Worm (Caenorhabditis elegans) whole organism, L3 larva: ENCODE measurements around the gene W01D2.6.
A peak's percentile ranks its signal among the peaks of the same experiment; 100 is the strongest.

ENCODE experiments used
- R02D3.7 ChIP-seq: fragments of 150-350 bp; optimal IDR thresholded peaks from 2 replicates; lab custom pipeline; 2014; ENCODE audit warnings: missing biosample characterization, missing genetic modification characterization
- ZK546.5 ChIP-seq: sonication (generic microtip); optimal IDR thresholded peaks from 2 replicates; lab custom pipeline; 2017; ENCODE audit warnings: missing biosample characterization, missing genetic modification characterization
- aly-2 ChIP-seq: fragments of 150-350 bp; optimal IDR thresholded peaks from 2 replicates; lab custom pipeline; 2014; ENCODE audit warnings: missing biosample characterization, missing genetic modification characterization
- ceh-16 ChIP-seq: sonication (generic microtip); optimal IDR thresholded peaks from 2 replicates; lab custom pipeline; 2017; ENCODE audit warnings: missing biosample characterization, missing genetic modification characterization
- ceh-28 ChIP-seq: fragments of 150-350 bp; optimal IDR thresholded peaks from 2 replicates; lab custom pipeline; 2014; ENCODE audit warnings: missing biosample characterization, missing genetic modification reagents, missing genetic modification characterization
- ceh-82 ChIP-seq: fragments of 150-350 bp; optimal IDR thresholded peaks from 2 replicates; lab custom pipeline; 2014; ENCODE audit warnings: missing biosample characterization, missing genetic modification characterization
- daf-12 ChIP-seq: fragments of 150-350 bp; optimal IDR thresholded peaks from 2 replicates; lab custom pipeline; 2014; ENCODE audit warnings: missing biosample characterization, missing genetic modification reagents, missing genetic modification characterization
- egl-27 ChIP-seq: sonication (generic microtip); optimal IDR thresholded peaks from 4 replicates; lab custom pipeline; 2017; ENCODE audit warnings: missing biosample characterization, missing genetic modification reagents, missing genetic modification characterization
- egl-5 ChIP-seq: fragments of 150-350 bp; optimal IDR thresholded peaks from 2 replicates; lab custom pipeline; 2017; ENCODE audit warnings: missing biosample characterization, missing genetic modification reagents, missing genetic modification characterization, inconsistent platforms
- elt-2 ChIP-seq: sonication (generic microtip); optimal IDR thresholded peaks from 2 replicates; lab custom pipeline; 2016; ENCODE audit warnings: missing genetic modification reagents, mild to moderate bottlenecking, missing genetic modification characterization, missing compliant biosample characterization
- eor-1 ChIP-seq, 2 experiments: fragments of 150-350 bp; optimal IDR thresholded peaks; 2 replicates each; lab custom pipeline; 2014 to 2018; ENCODE audit warnings: missing biosample characterization in 2 of 2, missing genetic modification characterization in 2 of 2
- fkh-10 ChIP-seq: sonication (generic microtip); optimal IDR thresholded peaks from 2 replicates; lab custom pipeline; 2017; ENCODE audit warnings: missing biosample characterization, missing genetic modification reagents, missing genetic modification characterization
- fos-1 ChIP-seq: fragments of 150-350 bp; optimal IDR thresholded peaks from 2 replicates; lab custom pipeline; 2014; ENCODE audit warnings: missing biosample characterization, missing genetic modification characterization
- jun-1 ChIP-seq: fragments of 150-350 bp; optimal IDR thresholded peaks from 2 replicates; lab custom pipeline; 2014; ENCODE audit warnings: missing biosample characterization, missing genetic modification reagents, missing genetic modification characterization
- lin-39 ChIP-seq: fragments of 150-350 bp; optimal IDR thresholded peaks from 2 replicates; lab custom pipeline; 2018; ENCODE audit warnings: missing biosample characterization, missing genetic modification reagents, missing genetic modification characterization
- lsy-12 ChIP-seq: sonication (generic microtip); optimal IDR thresholded peaks from 2 replicates; lab custom pipeline; 2016; ENCODE audit warnings: mild to moderate bottlenecking, missing genetic modification characterization, missing compliant biosample characterization
- mdl-1 ChIP-seq: fragments of 150-350 bp; optimal IDR thresholded peaks from 2 replicates; lab custom pipeline; 2014; ENCODE audit warnings: missing biosample characterization, missing genetic modification characterization
- mml-1 ChIP-seq: fragments of 150-350 bp; sonication (generic microtip); optimal IDR thresholded peaks from 3 replicates; lab custom pipeline; 2014; ENCODE audit warnings: missing biosample characterization, missing genetic modification characterization
- nhr-11 ChIP-seq: fragments of 150-350 bp; optimal IDR thresholded peaks from 2 replicates; lab custom pipeline; 2014; ENCODE audit warnings: missing biosample characterization, missing genetic modification characterization
- nhr-25 ChIP-seq: sonication (generic microtip); optimal IDR thresholded peaks from 2 replicates; lab custom pipeline; 2017; ENCODE audit warnings: missing biosample characterization, missing genetic modification characterization
- nhr-67 ChIP-seq: fragments of 150-350 bp; optimal IDR thresholded peaks from 2 replicates; lab custom pipeline; 2014; ENCODE audit warnings: missing biosample characterization, missing genetic modification characterization
- nhr-77 ChIP-seq: fragments of 150-350 bp; optimal IDR thresholded peaks from 2 replicates; lab custom pipeline; 2014; ENCODE audit warnings: missing biosample characterization, missing genetic modification characterization
- pha-4 ChIP-seq: fragments of 150-350 bp; optimal IDR thresholded peaks from 2 replicates; lab custom pipeline; 2014; ENCODE audit warnings: missing biosample characterization, missing genetic modification reagents, missing genetic modification characterization
- skn-1 ChIP-seq: fragments of 150-350 bp; optimal IDR thresholded peaks from 2 replicates; lab custom pipeline; 2014; ENCODE audit warnings: missing biosample characterization, missing genetic modification characterization
- snpc-4 ChIP-seq: fragments of 150-350 bp; optimal IDR thresholded peaks from 2 replicates; lab custom pipeline; 2014; ENCODE audit warnings: missing biosample characterization, missing genetic modification characterization
- tbx-2 ChIP-seq: sonication (generic microtip); optimal IDR thresholded peaks from 2 replicates; lab custom pipeline; 2016; ENCODE audit warnings: mild to moderate bottlenecking, missing genetic modification characterization, missing compliant biosample characterization
- unc-39 ChIP-seq: sonication (generic microtip); optimal IDR thresholded peaks from 4 replicates; lab custom pipeline; 2017; ENCODE audit warnings: missing biosample characterization, missing genetic modification characterization
- unc-62 ChIP-seq: fragments of 150-350 bp; sonication (generic microtip); optimal IDR thresholded peaks from 4 replicates; lab custom pipeline; 2014; ENCODE audit warnings: missing biosample characterization, missing genetic modification reagents, missing genetic modification characterization
- zag-1 ChIP-seq: fragments of 150-350 bp; optimal IDR thresholded peaks from 2 replicates; lab custom pipeline; 2014; ENCODE audit warnings: missing biosample characterization, missing genetic modification characterization
- ztf-11 ChIP-seq: fragments of 150-350 bp; optimal IDR thresholded peaks from 2 replicates; lab custom pipeline; 2014; ENCODE audit warnings: missing biosample characterization, missing genetic modification characterization
- ztf-4 ChIP-seq: fragments of 150-350 bp; optimal IDR thresholded peaks from 2 replicates; lab custom pipeline; 2014; ENCODE audit warnings: missing biosample characterization, missing genetic modification characterization

Gene W01D2.6

ce11 chrII:14808686-14809085, at the start of gene W01D2.6:
W01D2.6 (plus strand) TSS chrII:14808986.
- TF ChIP-seq aly-2 (tag; lab: Kevin White, UChicago) (no peak), ZK546.5 (tag; lab: Kevin White, UChicago) (no peak), lsy-12 (no peak), ztf-4 (tag; lab: Kevin White, UChicago) (no peak), nhr-77 (tag; lab: Kevin White, UChicago) (no peak), nhr-25 (no peak), egl-5 (tag; lab: Kevin White, UChicago) (no peak), daf-12 (tag; lab: Kevin White, UChicago) (no peak)

ce11 chrII:14768804-14769203, 40.0 kb upstream of the W01D2.6 start:
- peak; percentile 78 for TF ChIP-seq ceh-28 (tag; lab: Kevin White, UChicago)
- no peak for TF ChIP-seq unc-39 (tag; lab: Kevin White, UChicago)
- TF ChIP-seq eor-1 (tag; optimal IDR thresholded peaks at IDR 0.05; lab: Kevin White, UChicago), result no peak

- TF ChIP-seq fos-1 (tag; lab: Kevin White, UChicago) (no peak), zag-1 (tag; lab: Kevin White, UChicago) (no peak), pha-4 (tag; lab: Kevin White, UChicago) (no peak), skn-1 (tag; lab: Kevin White, UChicago) (no peak), nhr-77 (tag; lab: Kevin White, UChicago) (no peak), ztf-11 (tag; lab: Kevin White, UChicago) (no peak), R02D3.7 (tag; lab: Kevin White, UChicago) (no peak)
Observed at ce11 chrII:14771096-14771495, 37.7 kb upstream of the W01D2.6 start.

ce11 chrII:14772113-14772512, 36.7 kb upstream of the W01D2.6 start:
- TF ChIP-seq nhr-67 (tag; lab: Kevin White, UChicago) (no peak), daf-12 (tag; lab: Kevin White, UChicago) (no peak), R02D3.7 (tag; lab: Kevin White, UChicago) (no peak), ceh-82 (tag; lab: Kevin White, UChicago) (no peak), mml-1 (tag; lab: Kevin White, UChicago) (no peak), fkh-10 (GFP tag; lab: Kevin White, UChicago) (no peak), lin-39 (tag; lab: Kevin White, UChicago) (no peak), eor-1 (tag; optimal IDR thresholded peaks at IDR 0.05; lab: Kevin White, UChicago) (no peak), mdl-1 (no peak), ztf-11 (tag; lab: Kevin White, UChicago) (no peak), ztf-4 (tag; lab: Kevin White, UChicago) (no peak), unc-62 (GFP tag; lab: Kevin White, UChicago) (no peak), egl-27 (tag; lab: Kevin White, UChicago) (no peak), snpc-4 (tag; lab: Kevin White, UChicago) (no peak), ceh-16 (no peak), nhr-11 (no peak), elt-2 (tag; lab: Kevin White, UChicago) (no peak), tbx-2 (tag; lab: Kevin White, UChicago) (no peak), pha-4 (tag; lab: Kevin White, UChicago) (no peak)

- TF ChIP-seq fkh-10 (GFP tag; lab: Kevin White, UChicago), result no peak
Observed at ce11 chrII:14772956-14773788, 35.6 kb upstream of the W01D2.6 start, which contains the start of gene Y54E2A.7. Y54E2A.7 (minus strand) TSS chrII:14773006.

ce11 chrII:14778092-14778491, 30.7 kb upstream of the W01D2.6 start, which contains the start of gene Y54E2A.8:
Y54E2A.8 (plus strand) TSS chrII:14778345.
- TF ChIP-seq ztf-11 (tag; lab: Kevin White, UChicago) (no peak), jun-1 (no peak), lin-39 (tag; lab: Kevin White, UChicago) (no peak), zag-1 (tag; lab: Kevin White, UChicago) (no peak), ceh-16 (no peak), R02D3.7 (tag; lab: Kevin White, UChicago) (no peak)
